Worm (Caenorhabditis elegans) whole organism, L4 larva: Measurements from ENCODE around the gene nhl-1.

Source experiments
- ZK546.5 ChIP-seq, 2 experiments: sonication (generic microtip); optimal IDR thresholded peaks; 2 replicates each; lab custom pipeline; 2017; ENCODE audit warnings: missing biosample characterization in 2 of 2, missing genetic modification characterization in 2 of 2
- ces-1 ChIP-seq: fragments of 150-350 bp; sonication (generic microtip); optimal IDR thresholded peaks from 4 replicates; lab custom pipeline; 2014; ENCODE audit warnings: missing biosample characterization, missing genetic modification reagents, missing genetic modification characterization
- lsy-2 ChIP-seq, 2 experiments: fragments of 150-350 bp in 1 of 2; sonication (generic microtip) in 1 of 2; optimal IDR thresholded peaks; 2 replicates each; lab custom pipeline; 2014 to 2017; ENCODE audit warnings: missing biosample characterization in 2 of 2, missing genetic modification characterization in 2 of 2
- mdt-29 ChIP-seq: fragments of 200-800 bp; sonication (Bioruptor generic); IDR thresholded peaks from 2 replicates; pipeline ENCODE4 v1.3.6; 2022; ENCODE audit warnings: missing genetic modification reagents, missing genetic modification characterization, missing compliant biosample characterization
- nhr-6 ChIP-seq: fragments of 150-350 bp; optimal IDR thresholded peaks from 2 replicates; lab custom pipeline; 2014; ENCODE audit warnings: missing biosample characterization, missing genetic modification characterization
- nhr-76 ChIP-seq: fragments of 150-350 bp; optimal IDR thresholded peaks from 2 replicates; lab custom pipeline; 2014; ENCODE audit warnings: missing biosample characterization, missing genetic modification characterization
- pha-4 ChIP-seq, 2 experiments: fragments of 150-350 bp in 1 of 2; fragments of 200-800 bp in 1 of 2; sonication (Bioruptor generic) in 1 of 2; IDR thresholded peaks in 1 of 2; optimal IDR thresholded peaks in 1 of 2; 2 replicates each; pipeline versions ENCODE4 v1.3.6 to Lab custom; 2014 to 2022; ENCODE audit warnings: missing genetic modification characterization in 2 of 2, missing genetic modification reagents in 2 of 2, missing biosample characterization in 1 of 2, missing compliant biosample characterization in 1 of 2
- snpc-4 ChIP-seq: fragments of 150-350 bp; optimal IDR thresholded peaks from 2 replicates; lab custom pipeline; 2014; ENCODE audit warnings: missing biosample characterization, missing genetic modification characterization

DNA sequence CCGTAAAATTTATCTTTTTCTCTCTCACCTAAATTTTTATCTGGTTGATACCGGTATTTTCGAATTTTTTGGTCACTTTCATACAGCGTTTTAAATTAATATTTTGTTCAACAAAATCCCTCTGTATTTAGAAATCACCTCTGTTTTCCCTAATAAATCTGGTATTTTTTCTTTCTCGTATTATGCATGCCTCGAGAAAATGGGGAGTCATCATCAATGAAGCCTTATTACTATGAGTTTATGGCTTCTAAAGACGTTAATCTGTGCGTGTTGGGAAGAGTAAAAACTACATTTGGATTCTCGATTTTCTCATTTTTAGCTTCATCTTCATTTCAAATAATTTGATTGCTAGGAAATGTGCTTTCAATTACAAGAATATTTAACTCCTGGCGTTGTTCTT, 32.0 kb upstream of the nhl-1 start, which contains the start of gene ZC84.7:
- TF ChIP-seq pha-4 (GFP tag; IDR thresholded peaks at IDR 0.05; lab: Robert Waterston, UW) (no peak), pha-4 (tag; optimal IDR thresholded peaks at IDR 0.05; lab: Kevin White, UChicago) (no peak), ZK546.5 (tag; optimal IDR thresholded peaks at IDR 0.05; lab: Kevin White, UChicago) (no peak), snpc-4 (no peak), lsy-2 (tag; optimal IDR thresholded peaks at IDR 0.05; lab: Kevin White, UChicago) (no peak), nhr-6 (no peak), mdt-29 (GFP tag; lab: Robert Waterston, UW) (no peak), nhr-76 (tag; lab: Kevin White, UChicago) (no peak), ces-1 (GFP tag; lab: Kevin White, UChicago) (no peak)
